Fruit fly (Drosophila melanogaster): ENCODE measurements around the gene CG33986.

DNA sequence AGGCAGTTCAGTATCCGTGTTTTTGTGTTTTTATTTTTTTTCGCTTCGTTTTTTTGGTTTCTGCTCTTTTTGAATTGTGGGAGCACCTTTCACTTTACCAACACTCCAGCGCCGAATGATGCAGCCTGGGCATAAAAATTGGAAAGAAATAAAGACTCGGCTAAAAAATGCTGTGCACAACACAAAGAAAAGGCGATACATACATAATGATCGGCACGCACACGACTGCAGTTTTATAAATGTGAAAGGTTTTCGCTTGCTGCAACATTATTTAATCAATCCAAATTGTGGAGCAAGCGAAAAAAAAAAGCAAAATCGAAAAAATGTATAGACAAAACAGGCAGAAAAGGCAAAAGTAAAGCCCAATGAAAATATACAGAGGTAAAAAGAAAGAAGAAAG is 18.0 kb upstream of the CG33986 start:
- TF ChIP-seq cnc (optimal IDR thresholded peaks at IDR 0.05) (no peak), Clk (GFP tag; optimal IDR thresholded peaks at IDR 0.05) (no peak), Hr96 (GFP tag; optimal IDR thresholded peaks at IDR 0.05) (no peak), CG11617 (GFP tag; optimal IDR thresholded peaks at IDR 0.05) (no peak), CG1620 (GFP tag; optimal IDR thresholded peaks at IDR 0.05) (no peak), bab1 (GFP tag; optimal IDR thresholded peaks at IDR 0.05) (no peak), tj (GFP tag; optimal IDR thresholded peaks at IDR 0.05) (peak; percentile 94)

All from whole organism, adult.